Worm (Caenorhabditis elegans) whole organism, L4/young adult: ENCODE data around the gene F56D6.23.

ENCODE experiments used
- W03F9.2 ChIP-seq: fragments of 150-350 bp; optimal IDR thresholded peaks from 2 replicates; lab custom pipeline; 2014; ENCODE audit warnings: missing biosample characterization, missing genetic modification characterization
- dao-5 ChIP-seq: sonication (generic microtip); optimal IDR thresholded peaks from 2 replicates; lab custom pipeline; 2016; ENCODE audit warnings: missing genotype, missing genetic modification characterization, moderate library complexity, missing compliant biosample characterization
- him-1 ChIP-seq: sonication (generic microtip); optimal IDR thresholded peaks from 2 replicates; lab custom pipeline; 2016; ENCODE audit warnings: missing genotype, missing genetic modification reagents, missing genetic modification characterization, missing compliant biosample characterization

- TF ChIP-seq W03F9.2 (tag; lab: Kevin White, UChicago), result no peak
- no peak for TF ChIP-seq him-1 (tag; lab: Kevin White, UChicago)
- no peak for TF ChIP-seq dao-5
Measured at ce11 chrIV:3909114-3909513, 9.1 kb upstream of the F56D6.23 start, which contains the start of gene F56D6.13.
